Worm (Caenorhabditis elegans) whole organism, late embryonic: ENCODE results near the gene zfp-1.

ENCODE experiments used
- C38D4.7 ChIP-seq: fragments of 200-800 bp; sonication (Bioruptor generic); optimal IDR thresholded peaks from 2 replicates; lab custom pipeline; 2018; ENCODE audit warnings: mild to moderate bottlenecking, missing genetic modification characterization, moderate library complexity, missing compliant biosample characterization
- F13H6.1 ChIP-seq: sonication (generic microtip); optimal IDR thresholded peaks from 2 replicates; lab custom pipeline; 2016; ENCODE audit warnings: missing genetic modification characterization, missing compliant biosample characterization
- K02D7.2 ChIP-seq: sonication (generic microtip); optimal IDR thresholded peaks from 2 replicates; lab custom pipeline; 2017; ENCODE audit warnings: mild to moderate bottlenecking, missing genetic modification characterization, missing compliant biosample characterization
- K09A11.1 ChIP-seq: sonication (generic microtip); optimal IDR thresholded peaks from 2 replicates; lab custom pipeline; 2017; ENCODE audit warnings: antibody characterized with exemption, mild to moderate bottlenecking, missing genetic modification characterization, missing compliant biosample characterization; ENCODE audit not compliant: insufficient read depth
- T23F11.4 ChIP-seq: fragments of 200-800 bp; sonication (Bioruptor generic); optimal IDR thresholded peaks from 2 replicates; lab custom pipeline; 2018; ENCODE audit warnings: mild to moderate bottlenecking, missing genetic modification characterization, missing compliant biosample characterization
- Y22D7AL.16 ChIP-seq: sonication (generic microtip); optimal IDR thresholded peaks from 2 replicates; lab custom pipeline; 2016; ENCODE audit warnings: missing genetic modification characterization, missing compliant biosample characterization
- ahr-1 ChIP-seq: sonication (generic microtip); optimal IDR thresholded peaks from 2 replicates; lab custom pipeline; 2016; ENCODE audit warnings: missing genetic modification characterization, missing compliant biosample characterization
- ama-1 ChIP-seq: fragments of 150-350 bp; optimal IDR thresholded peaks from 2 replicates; lab custom pipeline; 2014
- ceh-14 ChIP-seq: sonication (generic microtip); optimal IDR thresholded peaks from 2 replicates; lab custom pipeline; 2016; ENCODE audit warnings: missing genotype, missing genetic modification characterization, missing compliant biosample characterization
- ceh-19 ChIP-seq: fragments of 200-800 bp; sonication (Bioruptor generic); optimal IDR thresholded peaks from 2 replicates; lab custom pipeline; 2018; ENCODE audit warnings: mild to moderate bottlenecking, missing genetic modification characterization, missing compliant biosample characterization
- ceh-22 ChIP-seq: sonication (generic microtip); optimal IDR thresholded peaks from 2 replicates; lab custom pipeline; 2017; ENCODE audit warnings: missing biosample characterization, missing genetic modification characterization
- ceh-30 ChIP-seq: fragments of 150-350 bp; optimal IDR thresholded peaks from 2 replicates; lab custom pipeline; 2014; ENCODE audit warnings: missing biosample characterization, missing genetic modification characterization
- ceh-31 ChIP-seq: sonication (generic microtip); optimal IDR thresholded peaks from 2 replicates; lab custom pipeline; 2016; ENCODE audit warnings: missing genetic modification characterization, missing compliant biosample characterization
- ceh-34 ChIP-seq: sonication (generic microtip); optimal IDR thresholded peaks from 2 replicates; lab custom pipeline; 2016; ENCODE audit warnings: mild to moderate bottlenecking, missing genetic modification characterization, missing compliant biosample characterization
- ceh-45 ChIP-seq: fragments of 200-800 bp; sonication (Bioruptor generic); IDR thresholded peaks from 2 replicates; pipeline ENCODE4 v1.3.6; 2022; ENCODE audit warnings: missing genetic modification reagents, missing genetic modification characterization, missing compliant biosample characterization
- ceh-48 ChIP-seq: sonication (generic microtip); optimal IDR thresholded peaks from 2 replicates; lab custom pipeline; 2016; ENCODE audit warnings: missing genetic modification characterization, inconsistent platforms, missing compliant biosample characterization
- ceh-6 ChIP-seq: fragments of 200-800 bp; sonication (Bioruptor generic); optimal IDR thresholded peaks from 2 replicates; lab custom pipeline; 2018; ENCODE audit warnings: mild to moderate bottlenecking, missing genetic modification characterization, missing compliant biosample characterization
- ceh-9 ChIP-seq: sonication (generic microtip); optimal IDR thresholded peaks from 2 replicates; lab custom pipeline; 2016; ENCODE audit warnings: mild to moderate bottlenecking, missing genetic modification characterization, inconsistent platforms, missing compliant biosample characterization
- che-1 ChIP-seq: sonication (generic microtip); optimal IDR thresholded peaks from 2 replicates; lab custom pipeline; 2016; ENCODE audit warnings: mild to moderate bottlenecking, missing genetic modification characterization, missing compliant biosample characterization
- dmd-4 ChIP-seq: sonication (generic microtip); optimal IDR thresholded peaks from 2 replicates; lab custom pipeline; 2016; ENCODE audit warnings: borderline replicate concordance, missing genetic modification characterization, missing compliant biosample characterization
- dve-1 ChIP-seq: sonication (generic microtip); optimal IDR thresholded peaks from 2 replicates; lab custom pipeline; 2017; ENCODE audit warnings: antibody characterized with exemption, mild to moderate bottlenecking, missing genetic modification characterization, missing compliant biosample characterization
- elt-2 ChIP-seq: sonication (generic microtip); optimal IDR thresholded peaks from 2 replicates; lab custom pipeline; 2016; ENCODE audit warnings: missing genetic modification reagents, missing genetic modification characterization, missing compliant biosample characterization
- elt-4 ChIP-seq: sonication (generic microtip); optimal IDR thresholded peaks from 2 replicates; lab custom pipeline; 2016; ENCODE audit warnings: missing genetic modification characterization, missing compliant biosample characterization
- ets-4 ChIP-seq: sonication (generic microtip); optimal IDR thresholded peaks from 2 replicates; lab custom pipeline; 2016; ENCODE audit warnings: missing genetic modification characterization, missing compliant biosample characterization
- eyg-1 ChIP-seq: sonication (generic microtip); optimal IDR thresholded peaks from 2 replicates; lab custom pipeline; 2016; ENCODE audit warnings: missing genotype, missing genetic modification characterization, missing compliant biosample characterization
- fax-1 ChIP-seq: sonication (generic microtip); optimal IDR thresholded peaks from 2 replicates; lab custom pipeline; 2016; ENCODE audit warnings: missing genotype, missing genetic modification characterization, missing compliant biosample characterization
- fkh-10 ChIP-seq: fragments of 150-350 bp; optimal IDR thresholded peaks from 2 replicates; lab custom pipeline; 2014; ENCODE audit warnings: missing biosample characterization, missing genetic modification reagents, missing genetic modification characterization
- gmeb-2 ChIP-seq: sonication (generic microtip); optimal IDR thresholded peaks from 2 replicates; lab custom pipeline; 2016; ENCODE audit warnings: missing genetic modification characterization, inconsistent platforms, missing compliant biosample characterization
- hlh-13 ChIP-seq: fragments of 200-800 bp; sonication (Bioruptor generic); optimal IDR thresholded peaks from 2 replicates; lab custom pipeline; 2018; ENCODE audit warnings: mild to moderate bottlenecking, missing genetic modification characterization, missing compliant biosample characterization
- hlh-30 ChIP-seq: sonication (generic microtip); optimal IDR thresholded peaks from 2 replicates; lab custom pipeline; 2017; ENCODE audit warnings: antibody characterized with exemption, missing genetic modification characterization, missing compliant biosample characterization; ENCODE audit not compliant: insufficient read depth
- hlh-6 ChIP-seq: sonication (generic microtip); optimal IDR thresholded peaks from 2 replicates; lab custom pipeline; 2016; ENCODE audit warnings: missing genotype, missing genetic modification characterization, missing compliant biosample characterization
- hlh-8 ChIP-seq: sonication (generic microtip); optimal IDR thresholded peaks from 2 replicates; lab custom pipeline; 2016; ENCODE audit warnings: missing genotype, missing genetic modification characterization, missing compliant biosample characterization
- lim-6 ChIP-seq: sonication (generic microtip); optimal IDR thresholded peaks from 2 replicates; lab custom pipeline; 2016; ENCODE audit warnings: missing genetic modification characterization, missing compliant biosample characterization
- lin-11 ChIP-seq: fragments of 200-800 bp; sonication (Bioruptor generic); optimal IDR thresholded peaks from 2 replicates; lab custom pipeline; 2018; ENCODE audit warnings: mild to moderate bottlenecking, missing genetic modification characterization, missing compliant biosample characterization
- nhr-11 ChIP-seq: fragments of 150-350 bp; optimal IDR thresholded peaks from 2 replicates; lab custom pipeline; 2014; ENCODE audit warnings: missing biosample characterization, missing genetic modification characterization
- nhr-232 ChIP-seq: sonication (generic microtip); optimal IDR thresholded peaks from 2 replicates; lab custom pipeline; 2016; ENCODE audit warnings: missing genetic modification characterization, missing compliant biosample characterization
- odd-2 ChIP-seq: sonication (generic microtip); optimal IDR thresholded peaks from 2 replicates; lab custom pipeline; 2017; ENCODE audit warnings: antibody characterized with exemption, mild to moderate bottlenecking, missing genetic modification characterization, missing compliant biosample characterization
- pag-3 ChIP-seq: sonication (generic microtip); optimal IDR thresholded peaks from 2 replicates; lab custom pipeline; 2016; ENCODE audit warnings: missing compliant biosample characterization, missing genetic modification characterization, borderline replicate concordance
- pax-1 ChIP-seq: fragments of 150-350 bp; optimal IDR thresholded peaks from 2 replicates; lab custom pipeline; 2014; ENCODE audit warnings: missing biosample characterization, missing genetic modification characterization
- pha-2 ChIP-seq: sonication (generic microtip); optimal IDR thresholded peaks from 2 replicates; lab custom pipeline; 2017; ENCODE audit warnings: mild to moderate bottlenecking, missing genetic modification characterization, missing compliant biosample characterization
- pha-4 ChIP-seq: fragments of 150-350 bp; optimal IDR thresholded peaks from 2 replicates; lab custom pipeline; 2018; ENCODE audit warnings: missing biosample characterization, missing genetic modification reagents, missing genetic modification characterization
- pqm-1 ChIP-seq: sonication (generic microtip); optimal IDR thresholded peaks from 2 replicates; lab custom pipeline; 2016; ENCODE audit warnings: missing genetic modification characterization, missing compliant biosample characterization
- pros-1 ChIP-seq: fragments of 150-350 bp; optimal IDR thresholded peaks from 2 replicates; lab custom pipeline; 2014; ENCODE audit warnings: missing biosample characterization, missing genetic modification reagents, missing genetic modification characterization
- ref-2 ChIP-seq: sonication (generic microtip); optimal IDR thresholded peaks from 2 replicates; lab custom pipeline; 2016; ENCODE audit warnings: missing genetic modification characterization, missing compliant biosample characterization
- sdc-2 ChIP-seq: sonication (generic microtip); optimal IDR thresholded peaks from 2 replicates; lab custom pipeline; 2016; ENCODE audit warnings: missing genotype, missing genetic modification characterization, missing compliant biosample characterization
- sox-2 ChIP-seq: fragments of 200-800 bp; sonication (Bioruptor generic); IDR thresholded peaks from 2 replicates; pipeline ENCODE4 v1.3.6; 2022; ENCODE audit warnings: missing genetic modification reagents, missing genetic modification characterization, missing compliant biosample characterization
- sox-4 ChIP-seq: sonication (generic microtip); optimal IDR thresholded peaks from 2 replicates; lab custom pipeline; 2017; ENCODE audit warnings: mild to moderate bottlenecking, missing genetic modification characterization, inconsistent platforms, missing compliant biosample characterization
- syd-9 ChIP-seq: sonication (generic microtip); optimal IDR thresholded peaks from 2 replicates; lab custom pipeline; 2016; ENCODE audit warnings: mild to moderate bottlenecking, missing genetic modification characterization, moderate library complexity, missing compliant biosample characterization
- tbx-2 ChIP-seq: sonication (generic microtip); optimal IDR thresholded peaks from 2 replicates; lab custom pipeline; 2016; ENCODE audit warnings: missing genetic modification characterization, missing compliant biosample characterization
- unc-3 ChIP-seq, 2 experiments: fragments of 200-800 bp in 1 of 2; sonication (Bioruptor generic) in 1 of 2; sonication (generic microtip) in 1 of 2; conservative IDR thresholded peaks in 1 of 2; optimal IDR thresholded peaks in 1 of 2; 2 replicates each; pipeline versions ENCODE4 v1.3.6 to Lab custom; 2016 to 2022; ENCODE audit warnings: missing compliant biosample characterization in 2 of 2, missing genetic modification characterization in 2 of 2, missing genetic modification reagents in 1 of 2
- unc-55 ChIP-seq: sonication (generic microtip); optimal IDR thresholded peaks from 2 replicates; lab custom pipeline; 2017; ENCODE audit warnings: missing biosample characterization, missing genetic modification reagents, missing genetic modification characterization
- unc-86 ChIP-seq: sonication (generic microtip); optimal IDR thresholded peaks from 2 replicates; lab custom pipeline; 2016; ENCODE audit warnings: missing genetic modification characterization, missing compliant biosample characterization
- zip-5 ChIP-seq: sonication (generic microtip); optimal IDR thresholded peaks from 2 replicates; lab custom pipeline; 2016; ENCODE audit warnings: missing genetic modification characterization, missing compliant biosample characterization

The zfp-1 gene

ce11 chrIII:8797211-8797733 lies 5.9 kb downstream of the zfp-1 start:
- TF ChIP-seq eyg-1 (tag; lab: Kevin White, UChicago) (no peak), fkh-10 (GFP tag; lab: Kevin White, UChicago) (no peak), sox-4 (tag; lab: Kevin White, UChicago) (no peak), hlh-6 (tag; lab: Kevin White, UChicago) (no peak), K02D7.2 (tag; lab: Kevin White, UChicago) (no peak), pag-3 (tag; lab: Kevin White, UChicago) (no peak), ceh-48 (tag; lab: Kevin White, UChicago) (no peak), syd-9 (tag; lab: Kevin White, UChicago) (no peak), C38D4.7 (GFP tag; lab: Kevin White, UChicago) (no peak), dmd-4 (tag; lab: Kevin White, UChicago) (no peak), hlh-13 (no peak), K09A11.1 (no peak), dve-1 (tag; lab: Kevin White, UChicago) (no peak), ceh-34 (no peak), ama-1 (lab: Kevin White, UChicago) (no peak), tbx-2 (tag; lab: Kevin White, UChicago) (peak; percentile 23), F13H6.1 (tag; lab: Kevin White, UChicago) (no peak), sox-2 (GFP tag; lab: Robert Waterston, UW) (no peak), zip-5 (tag; lab: Kevin White, UChicago) (no peak), che-1 (tag; lab: Kevin White, UChicago) (no peak), pros-1 (no peak), ets-4 (no peak), lim-6 (no peak), ceh-45 (GFP tag; lab: Robert Waterston, UW) (no peak), lin-11 (tag; lab: Kevin White, UChicago) (no peak), elt-4 (tag; lab: Kevin White, UChicago) (no peak), nhr-11 (tag; lab: Kevin White, UChicago) (no peak), hlh-30 (tag; lab: Kevin White, UChicago) (peak; percentile 19), ref-2 (no peak), ceh-19 (GFP tag; lab: Kevin White, UChicago) (no peak), ceh-6 (GFP tag; lab: Kevin White, UChicago) (no peak), pha-2 (no peak), pha-4 (tag; lab: Kevin White, UChicago) (no peak), elt-2 (peak; percentile 65), pax-1 (tag; lab: Kevin White, UChicago) (no peak), nhr-232 (tag; lab: Kevin White, UChicago) (no peak), Y22D7AL.16 (no peak), ceh-30 (tag; lab: Kevin White, UChicago) (no peak), ceh-22 (tag; lab: Kevin White, UChicago) (no peak), unc-3 (GFP tag; conservative IDR thresholded peaks at IDR 0.05; lab: Robert Waterston, UW) (no peak), unc-3 (tag; optimal IDR thresholded peaks at IDR 0.05; lab: Kevin White, UChicago) (no peak), fax-1 (no peak), gmeb-2 (tag; lab: Kevin White, UChicago) (no peak), odd-2 (tag; lab: Kevin White, UChicago) (no peak), unc-55 (GFP tag; lab: Kevin White, UChicago) (peak; percentile 60), T23F11.4 (GFP tag; lab: Kevin White, UChicago) (no peak), sdc-2 (tag; lab: Kevin White, UChicago) (no peak), ceh-14 (tag; lab: Kevin White, UChicago) (no peak), ahr-1 (tag; lab: Kevin White, UChicago) (no peak), unc-86 (no peak), ceh-9 (tag; lab: Kevin White, UChicago) (no peak), ceh-31 (tag; lab: Kevin White, UChicago) (peak; percentile 50), pqm-1 (tag; lab: Kevin White, UChicago) (no peak), hlh-8 (no peak)
